Worm (Caenorhabditis elegans) whole organism, midembryonic: ENCODE results near the gene B0334.13.
"Not testable (repeated sequence)": the region's sequence is repeated elsewhere in the genome, so short reads cannot be mapped to it uniquely, and the experiment has no call there.

Experiments
- T22C8.4 ChIP-seq: fragments of 200-800 bp; sonication (Bioruptor generic); IDR thresholded peaks from 2 replicates; pipeline ENCODE4 v1.3.6; 2022; ENCODE audit warnings: missing genetic modification characterization, missing compliant biosample characterization
- cog-1 ChIP-seq: sonication (generic microtip); optimal IDR thresholded peaks from 2 replicates; lab custom pipeline; 2016; ENCODE audit warnings: missing genetic modification characterization, missing compliant biosample characterization
- flt-1 ChIP-seq: fragments of 200-800 bp; sonication (Bioruptor generic); IDR thresholded peaks from 2 replicates; pipeline ENCODE4 v1.3.6; 2022; ENCODE audit warnings: missing genetic modification characterization, missing compliant biosample characterization
- klf-2 ChIP-seq: fragments of 200-800 bp; sonication (Bioruptor generic); conservative IDR thresholded peaks from 2 replicates; pipeline ENCODE4 v1.3.6; 2022; ENCODE audit warnings: missing genetic modification reagents, missing genetic modification characterization, missing compliant biosample characterization
- med-1 ChIP-seq: sonication (generic microtip); optimal IDR thresholded peaks from 2 replicates; lab custom pipeline; 2017; ENCODE audit warnings: missing genetic modification characterization, mild to moderate bottlenecking, missing compliant biosample characterization, antibody characterized with exemption, missing genetic modification reagents; ENCODE audit not compliant: insufficient read depth
- ref-1 ChIP-seq: fragments of 200-800 bp; sonication (Bioruptor generic); conservative IDR thresholded peaks from 2 replicates; pipeline ENCODE4 v1.3.6; 2022; ENCODE audit warnings: missing genetic modification reagents, missing genetic modification characterization, missing compliant biosample characterization
- tab-1 ChIP-seq: fragments of 200-800 bp; sonication (Bioruptor generic); IDR thresholded peaks from 2 replicates; pipeline ENCODE4 v1.3.6; 2022; ENCODE audit warnings: missing genetic modification characterization, missing compliant biosample characterization
- ztf-23 ChIP-seq: fragments of 200-800 bp; sonication (Bioruptor generic); IDR thresholded peaks from 2 replicates; pipeline ENCODE4 v1.3.6; 2022; ENCODE audit warnings: missing genetic modification reagents, missing genetic modification characterization, missing compliant biosample characterization
- ztf-29 ChIP-seq: fragments of 200-800 bp; sonication (Bioruptor generic); IDR thresholded peaks from 2 replicates; pipeline ENCODE4 v1.3.6; 2022; ENCODE audit warnings: missing genetic modification reagents, missing genetic modification characterization, missing compliant biosample characterization

B0334.13 gene

DNA sequence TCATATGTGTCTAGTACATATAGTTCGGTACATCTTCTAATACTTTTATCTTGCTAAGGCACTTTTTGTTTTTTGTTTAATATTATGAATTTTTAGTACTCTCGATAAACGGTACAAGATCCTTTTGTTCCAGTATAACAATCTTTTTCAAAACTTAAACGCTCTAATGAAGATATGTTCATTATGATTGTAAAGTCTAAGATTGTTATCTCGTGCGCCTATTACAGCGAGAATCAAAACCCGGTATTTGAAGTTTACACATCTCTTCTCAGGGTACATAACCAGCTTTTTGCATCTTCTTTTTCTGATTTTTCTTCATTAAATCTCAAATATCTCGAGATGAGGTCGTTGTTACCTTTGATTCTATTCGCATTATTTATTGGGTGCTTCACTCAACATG, at the start of gene B0334.13:
Gene B0334.13 (plus strand): TSS at position 301 of the 400 bp plus-strand sequence.
- TF ChIP-seq tab-1 (GFP tag; lab: Robert Waterston, UW) (no peak), flt-1 (GFP tag; lab: Robert Waterston, UW) (no peak), ztf-23 (GFP tag; lab: Robert Waterston, UW) (no peak), T22C8.4 (GFP tag; lab: Robert Waterston, UW) (no peak), med-1 (GFP tag; lab: Kevin White, UChicago) (no peak), ztf-29 (no peak), ref-1 (GFP tag; lab: Robert Waterston, UW) (no peak), cog-1 (no peak), klf-2 (GFP tag; lab: Robert Waterston, UW) (no peak)

DNA sequence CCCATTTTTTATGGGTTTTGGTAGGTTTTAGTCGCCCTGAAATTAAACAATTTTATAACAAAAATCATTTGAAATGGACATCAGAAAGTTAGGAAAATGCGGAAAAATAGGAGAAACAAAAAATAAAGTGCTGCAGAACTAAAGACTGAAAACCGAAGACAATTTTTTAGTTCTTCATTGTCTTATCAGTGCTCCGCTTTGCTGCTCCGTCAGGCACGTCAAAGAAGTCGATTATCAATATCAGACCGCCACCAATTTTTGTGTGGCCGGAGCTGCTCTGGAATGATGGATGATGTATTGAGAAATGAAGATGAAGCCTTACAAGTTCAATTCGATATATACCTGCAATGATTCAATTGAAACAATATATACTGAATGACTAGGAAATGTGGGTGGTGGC, 49.7 kb upstream of the B0334.13 start, which contains the start of gene vha-6:
Gene vha-6 (minus strand): TSS at position 36 of the 400 bp plus-strand sequence.
- TF ChIP-seq cog-1 (no peak), ztf-23 (GFP tag; lab: Robert Waterston, UW) (no peak), ref-1 (GFP tag; lab: Robert Waterston, UW) (no peak)

DNA sequence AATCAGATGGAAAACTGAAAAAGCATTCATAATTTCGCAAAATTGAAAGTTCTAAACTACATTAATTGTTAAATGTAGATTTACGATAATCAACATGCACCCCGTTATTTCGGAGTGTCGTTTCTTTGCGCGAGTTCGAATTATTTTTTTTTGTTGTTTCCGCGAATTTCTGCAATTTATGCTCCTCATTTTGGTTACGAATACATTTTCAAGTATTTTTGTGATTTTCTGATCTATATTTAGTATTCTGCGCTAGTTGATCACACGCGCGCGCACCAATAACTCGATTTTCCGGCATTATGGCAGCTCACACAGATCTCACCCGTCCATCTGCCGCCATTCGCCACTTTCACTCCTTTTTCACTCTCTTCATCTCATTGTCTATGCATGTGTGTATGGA, 47.8 kb upstream of the B0334.13 start, which contains the start of gene VW02B12L.2:
Gene VW02B12L.2 (minus strand): TSS at position 65 of the 400 bp plus-strand sequence.
- TF ChIP-seq cog-1 (peak; percentile 16), T22C8.4 (GFP tag; lab: Robert Waterston, UW) (no peak)

DNA sequence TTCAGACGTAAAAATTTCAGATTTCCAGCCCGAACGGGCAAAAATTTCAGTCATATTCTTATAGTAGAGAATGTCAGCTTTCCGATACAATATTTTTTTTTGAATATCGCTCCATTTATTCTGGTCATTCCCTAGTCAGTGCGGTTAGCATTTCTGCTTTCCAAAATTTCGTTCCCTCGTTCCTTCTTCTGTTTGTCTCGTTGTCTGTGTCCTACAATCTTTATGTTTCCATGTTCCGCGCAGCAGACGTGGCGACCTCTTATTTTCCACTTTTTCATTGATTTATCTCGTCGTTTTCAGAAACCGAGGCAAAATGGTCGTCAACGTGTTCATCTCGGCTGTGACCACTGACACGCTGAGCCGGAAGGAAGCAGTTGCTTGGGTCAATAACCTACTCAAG, 45.7 kb upstream of the B0334.13 start, which contains the start of gene ebp-2:
Gene ebp-2 (plus strand): TSS at position 301 of the 400 bp plus-strand sequence.
- TF ChIP-seq cog-1; tab-1 (GFP tag; lab: Robert Waterston, UW); T22C8.4 (GFP tag; lab: Robert Waterston, UW): not testable (repeated sequence)

DNA sequence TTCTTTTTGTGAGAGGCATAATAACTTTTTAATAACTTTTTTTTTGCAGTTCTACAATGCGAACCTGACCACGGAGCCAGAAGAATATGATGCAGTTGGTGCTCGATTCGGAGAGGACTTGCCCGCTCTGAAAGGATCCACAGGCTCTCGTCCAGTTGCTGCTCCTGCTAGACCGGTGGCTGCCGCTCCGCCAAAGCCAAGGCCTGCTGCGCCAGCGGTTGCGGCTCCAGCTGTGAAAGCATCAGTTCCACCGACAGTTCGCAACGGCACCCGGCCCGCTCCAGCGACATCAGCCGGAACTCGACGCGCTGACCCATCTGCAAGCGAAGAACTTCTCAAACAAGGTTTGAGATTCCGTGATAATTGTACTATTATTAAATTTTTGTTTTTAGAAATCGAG, 45.0 kb upstream of the B0334.13 start:
- TF ChIP-seq ref-1 (GFP tag; lab: Robert Waterston, UW) (no peak), cog-1 (no peak), ztf-29 (no peak), med-1 (GFP tag; lab: Kevin White, UChicago) (no peak), klf-2 (GFP tag; lab: Robert Waterston, UW) (no peak), ztf-23 (GFP tag; lab: Robert Waterston, UW) (no peak), T22C8.4 (GFP tag; lab: Robert Waterston, UW) (no peak), flt-1 (GFP tag; lab: Robert Waterston, UW) (no peak), tab-1 (GFP tag; lab: Robert Waterston, UW) (no peak)

DNA sequence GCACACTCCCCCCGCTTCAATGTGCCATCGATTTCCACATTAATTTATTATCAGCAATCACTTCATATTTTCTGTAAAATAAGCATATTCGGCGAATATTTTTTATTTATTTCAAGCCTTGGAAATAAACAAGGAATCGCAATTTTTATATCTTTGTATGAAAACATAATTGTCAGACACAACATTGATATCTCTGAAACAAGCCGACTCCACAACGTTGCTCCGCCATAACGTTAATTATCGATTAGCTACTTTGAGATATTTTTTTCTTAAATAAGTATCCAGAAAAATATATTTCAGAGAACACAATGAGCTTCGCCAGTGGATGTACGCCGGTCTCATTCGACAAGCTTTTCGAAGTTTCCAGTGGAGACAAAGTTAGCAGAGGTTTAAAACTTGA, 44.2 kb upstream of the B0334.13 start, which contains the start of gene adbp-1:
Gene adbp-1 (plus strand): TSS at position 301 of the 400 bp plus-strand sequence.
- TF ChIP-seq flt-1 (GFP tag; lab: Robert Waterston, UW) (no peak), ref-1 (GFP tag; lab: Robert Waterston, UW) (no peak), T22C8.4 (GFP tag; lab: Robert Waterston, UW) (no peak), klf-2 (GFP tag; lab: Robert Waterston, UW) (no peak), ztf-23 (GFP tag; lab: Robert Waterston, UW) (no peak), cog-1 (no peak), ztf-29 (no peak), tab-1 (GFP tag; lab: Robert Waterston, UW) (no peak), med-1 (GFP tag; lab: Kevin White, UChicago) (no peak)

DNA sequence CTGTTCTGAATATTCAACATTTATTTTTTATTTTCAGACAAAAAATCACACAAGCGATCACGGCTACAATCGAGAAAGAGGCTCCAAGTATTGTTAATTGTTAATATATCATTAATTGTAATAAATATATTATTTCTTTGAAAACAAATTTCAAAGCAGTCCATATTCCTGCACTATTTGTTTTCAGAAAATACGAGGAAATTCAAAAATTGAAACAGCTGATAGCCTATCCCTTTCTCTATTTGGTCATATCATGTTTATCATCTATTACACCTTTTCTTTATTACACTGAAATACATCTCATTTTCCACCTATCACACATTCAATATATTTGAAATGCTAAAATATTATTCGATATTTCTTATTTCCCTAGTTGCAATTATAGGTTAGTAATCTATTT, 43.1 kb upstream of the B0334.13 start, which contains the start of gene W02B12.13:
Gene W02B12.13 (plus strand): TSS at position 301 of the 400 bp plus-strand sequence.
- TF ChIP-seq flt-1 (GFP tag; lab: Robert Waterston, UW) (no peak), ztf-23 (GFP tag; lab: Robert Waterston, UW) (no peak), ztf-29 (no peak), T22C8.4 (GFP tag; lab: Robert Waterston, UW) (no peak), med-1 (GFP tag; lab: Kevin White, UChicago) (no peak)

DNA sequence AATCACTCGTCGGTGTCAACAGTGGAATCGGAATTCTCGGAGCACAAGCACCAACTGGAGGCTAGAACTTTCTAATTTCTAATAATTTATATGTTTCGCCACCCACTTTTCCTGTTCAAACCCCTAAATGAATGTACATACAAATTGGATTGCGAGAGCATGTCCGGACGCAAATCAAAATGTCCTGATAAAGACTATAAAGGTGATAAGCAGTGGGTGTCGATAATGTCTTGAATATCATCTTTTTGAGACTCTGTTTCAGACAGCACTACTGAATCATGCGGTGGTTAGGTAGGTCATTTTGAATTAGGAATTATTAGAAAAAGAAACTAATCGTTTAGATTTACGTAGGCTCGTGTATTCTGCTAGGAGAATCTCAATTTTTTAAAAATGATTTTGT, 39.3 kb upstream of the B0334.13 start, which contains the start of gene W02B12.1:
Gene W02B12.1 (plus strand): TSS at position 269 of the 400 bp plus-strand sequence.
- TF ChIP-seq ztf-23 (GFP tag; lab: Robert Waterston, UW): no peak
- no peak for TF ChIP-seq flt-1 (GFP tag; lab: Robert Waterston, UW)
- TF ChIP-seq med-1 (GFP tag; lab: Kevin White, UChicago): no peak
- no peak for TF ChIP-seq ztf-29
- TF ChIP-seq ref-1 (GFP tag; lab: Robert Waterston, UW): no peak

DNA sequence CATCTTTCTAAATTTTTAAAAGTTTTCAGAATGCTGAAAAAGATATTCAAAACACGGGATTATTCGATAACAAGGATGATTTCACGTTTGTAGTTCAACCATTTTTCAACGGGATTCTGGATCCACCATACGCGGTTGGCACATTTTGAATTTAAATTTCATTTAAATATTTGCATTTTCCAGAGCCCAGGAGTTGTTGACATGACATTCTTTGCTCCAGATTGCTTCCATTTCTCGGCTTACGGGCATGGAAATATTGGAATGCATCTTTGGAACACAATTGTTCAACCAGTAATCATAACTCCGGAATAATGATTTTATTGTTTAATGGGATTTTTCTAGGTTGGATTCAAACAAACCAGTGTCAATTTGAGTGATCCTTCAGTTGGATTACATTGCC, 37.2 kb upstream of the B0334.13 start:
- no peak for TF ChIP-seq ztf-29
- no peak for TF ChIP-seq ztf-23 (GFP tag; lab: Robert Waterston, UW)
- no peak for TF ChIP-seq ref-1 (GFP tag; lab: Robert Waterston, UW)
- TF ChIP-seq klf-2 (GFP tag; lab: Robert Waterston, UW): no peak
- TF ChIP-seq med-1 (GFP tag; lab: Kevin White, UChicago): no peak
- TF ChIP-seq tab-1 (GFP tag; lab: Robert Waterston, UW): no peak
- no peak for TF ChIP-seq T22C8.4 (GFP tag; lab: Robert Waterston, UW)
- TF ChIP-seq cog-1: no peak
- no peak for TF ChIP-seq flt-1 (GFP tag; lab: Robert Waterston, UW)

DNA sequence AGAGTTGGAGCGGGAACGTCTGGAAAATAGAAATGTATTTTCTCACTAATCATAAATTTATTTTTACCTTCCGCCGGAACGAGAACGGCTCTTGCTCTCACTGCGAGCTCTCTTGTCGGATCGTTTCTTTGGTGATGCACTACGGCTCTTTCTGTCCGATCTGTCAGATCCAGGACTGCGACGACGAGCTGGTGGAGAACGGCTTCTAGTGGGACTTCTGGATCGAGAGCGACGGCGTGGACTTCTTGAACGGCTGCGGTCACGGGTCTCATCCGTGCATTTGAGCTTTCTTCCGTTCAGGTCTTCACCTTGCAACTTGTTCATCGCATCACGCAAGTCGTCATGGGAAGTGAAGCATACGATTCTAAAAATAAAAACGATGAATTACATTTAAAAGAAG, 36.4 kb upstream of the B0334.13 start:
- TF ChIP-seq cog-1 (no peak), ztf-23 (GFP tag; lab: Robert Waterston, UW) (no peak), klf-2 (GFP tag; lab: Robert Waterston, UW) (no peak), ref-1 (GFP tag; lab: Robert Waterston, UW) (no peak), med-1 (GFP tag; lab: Kevin White, UChicago) (no peak), tab-1 (GFP tag; lab: Robert Waterston, UW) (no peak), T22C8.4 (GFP tag; lab: Robert Waterston, UW) (no peak), ztf-29 (no peak), flt-1 (GFP tag; lab: Robert Waterston, UW) (no peak)
